Worm (Caenorhabditis elegans): ENCODE measurements around the gene C37E2.3.
A peak's percentile ranks its signal among the peaks of the same experiment; 100 is the strongest.

Gene C37E2.3

ce11 chrX:14206321-14206720, 26.1 kb downstream of the C37E2.3 start (continued):
- TF ChIP-seq lin-29 (GFP tag; IDR thresholded peaks at IDR 0.05): no peak
- TF ChIP-seq lin-15B (tag; optimal IDR thresholded peaks at IDR 0.05): no peak
- TF ChIP-seq nhr-48 (tag; optimal IDR thresholded peaks at IDR 0.05): no peak
- no peak for TF ChIP-seq sdz-12 (GFP tag; optimal IDR thresholded peaks at IDR 0.05)
- TF ChIP-seq ctbp-1 (GFP tag; IDR thresholded peaks at IDR 0.05): no peak
- no peak for TF ChIP-seq unc-39 (tag; optimal IDR thresholded peaks at IDR 0.05)
- TF ChIP-seq ceh-28 (tag; optimal IDR thresholded peaks at IDR 0.05): no peak
- TF ChIP-seq lin-1 (GFP tag; IDR thresholded peaks at IDR 0.05): peak; percentile 41; the same call in 1 of the 2 replicates
- TF ChIP-seq tag-97 (GFP tag; IDR thresholded peaks at IDR 0.05): no peak
- TF ChIP-seq set-16 (GFP tag; IDR thresholded peaks at IDR 0.05): no peak
- TF ChIP-seq aha-1 (tag): no peak
- TF ChIP-seq F49E8.2 (tag; optimal IDR thresholded peaks at IDR 0.05; ENCODE audit: borderline replicate concordance): no peak
- no peak for TF ChIP-seq R02D3.7 (tag; optimal IDR thresholded peaks at IDR 0.05)
- TF ChIP-seq lin-38 (GFP tag; IDR thresholded peaks at IDR 0.05): no peak
- no peak for TF ChIP-seq lin-39 (tag; optimal IDR thresholded peaks at IDR 0.05)
- no peak for TF ChIP-seq gei-8 (GFP tag; optimal IDR thresholded peaks at IDR 0.05)
- TF ChIP-seq Y48G9A.11 (GFP tag; IDR thresholded peaks at IDR 0.05): no peak
- TF ChIP-seq fos-1 (tag; optimal IDR thresholded peaks at IDR 0.05): no peak
- TF ChIP-seq rbr-2 (tag; optimal IDR thresholded peaks at IDR 0.05): no peak
- TF ChIP-seq pqm-1 (tag; optimal IDR thresholded peaks at IDR 0.05): peak; percentile 64
- TF ChIP-seq snpc-1.2 (GFP tag; IDR thresholded peaks at IDR 0.05): no peak
- no peak for TF ChIP-seq cey-2 (tag; optimal IDR thresholded peaks at IDR 0.05; ENCODE audit: borderline replicate concordance, insufficient read depth)
- TF ChIP-seq saeg-2 (GFP tag; IDR thresholded peaks at IDR 0.05): no peak
- no peak for TF ChIP-seq nhr-77 (tag; optimal IDR thresholded peaks at IDR 0.05)
- no peak for TF ChIP-seq mes-2 (tag; optimal IDR thresholded peaks at IDR 0.05; ENCODE audit: poor library complexity, severe bottlenecking)
- peak; percentile 36 for TF ChIP-seq dve-1 (tag; optimal IDR thresholded peaks at IDR 0.05; ENCODE audit: insufficient read depth)
- TF ChIP-seq spr-1 (tag; optimal IDR thresholded peaks at IDR 0.05): no peak
- no peak for TF ChIP-seq ceh-20 (GFP tag; IDR thresholded peaks at IDR 0.05)
- TF ChIP-seq nhr-111 (GFP tag; optimal IDR thresholded peaks at IDR 0.05): no peak
- no peak for TF ChIP-seq ceh-32 (tag; optimal IDR thresholded peaks at IDR 0.05; ENCODE audit: poor library complexity)
- TF ChIP-seq dmd-6 (GFP tag; IDR thresholded peaks at IDR 0.05): peak; percentile 48; the same call in 1 of the 2 replicates
- TF ChIP-seq php-3 (GFP tag; IDR thresholded peaks at IDR 0.05): no peak
- TF ChIP-seq nhr-25 (tag; optimal IDR thresholded peaks at IDR 0.05; ENCODE audit: borderline replicate concordance, insufficient read depth): no peak
- no peak for TF ChIP-seq F26F4.8 (GFP tag; conservative IDR thresholded peaks at IDR 0.05)
- no peak for TF ChIP-seq nhr-6 (tag; optimal IDR thresholded peaks at IDR 0.05)
- no peak for TF ChIP-seq hif-1 (tag; optimal IDR thresholded peaks at IDR 0.05)
- TF ChIP-seq daf-19 (GFP tag; conservative IDR thresholded peaks at IDR 0.05): no peak
- TF ChIP-seq pha-4 (GFP tag; IDR thresholded peaks at IDR 0.05): no peak
- TF ChIP-seq pha-4 (tag; optimal IDR thresholded peaks at IDR 0.05): no peak
- TF ChIP-seq zip-11 (GFP tag; IDR thresholded peaks at IDR 0.05): no peak

- TF ChIP-seq dmd-6 (GFP tag; IDR thresholded peaks at IDR 0.05) (peak; percentile 30; the same call in 1 of the 2 replicates), F26F4.8 (GFP tag; conservative IDR thresholded peaks at IDR 0.05) (no peak), hlh-11 (tag; optimal IDR thresholded peaks at IDR 0.05) (peak; percentile 68), dve-1 (tag; optimal IDR thresholded peaks at IDR 0.05; ENCODE audit: insufficient read depth) (peak; percentile 19), saeg-2 (GFP tag; IDR thresholded peaks at IDR 0.05) (no peak), hlh-30 (tag; optimal IDR thresholded peaks at IDR 0.05; ENCODE audit: insufficient read depth) (peak; percentile 61), php-3 (GFP tag; IDR thresholded peaks at IDR 0.05) (peak; percentile 97), unc-62 (GFP tag; optimal IDR thresholded peaks at IDR 0.05 in 1 of 2) (peak in 1 of 2 experiments; percentile 92), unc-62 (tag; optimal IDR thresholded peaks at IDR 0.05) (no peak), T26A8.4 (GFP tag; IDR thresholded peaks at IDR 0.05) (no peak), nhr-28 (tag; optimal IDR thresholded peaks at IDR 0.05) (peak; percentile 49), ceh-20 (GFP tag; IDR thresholded peaks at IDR 0.05) (no peak; the same call in none of the 2 replicates), daf-16 (GFP tag; optimal IDR thresholded peaks at IDR 0.05) (no peak), daf-16 (tag; optimal IDR thresholded peaks at IDR 0.05) (peak; percentile 36), pqm-1 (tag; optimal IDR thresholded peaks at IDR 0.05) (peak; percentile 50)
These were observed 27.7 kb downstream of the C37E2.3 start, which contains the start of gene ceh-37 for ce11 chrX:14207942-14208341. Gene ceh-37, minus strand, starts transcription at chrX:14208000.

Data from whole organism, L4 larva.